Fruit fly (Drosophila melanogaster) whole organism, adult: ENCODE data around the gene Rel.

ENCODE experiments used
- CG11617 ChIP-seq: fragments of 200-800 bp; sonication (Bioruptor generic); optimal IDR thresholded peaks from 2 replicates; lab custom pipeline; 2017; ENCODE audit warnings: mild to moderate bottlenecking, missing biosample characterization, missing genetic modification reagents, missing genetic modification characterization
- CG12768 ChIP-seq: fragments of 200-800 bp; sonication (Bioruptor generic); optimal IDR thresholded peaks from 2 replicates; lab custom pipeline; 2017; ENCODE audit warnings: missing biosample characterization, missing genetic modification characterization, mild to moderate bottlenecking, moderate library complexity, missing genetic modification reagents
- CG14711 ChIP-seq: fragments of 200-800 bp; sonication (Bioruptor generic); optimal IDR thresholded peaks from 2 replicates; lab custom pipeline; 2018; ENCODE audit warnings: missing biosample characterization, mild to moderate bottlenecking, missing genetic modification characterization, moderate library complexity
- CG1620 ChIP-seq: fragments of 200-800 bp; sonication (Bioruptor generic); optimal IDR thresholded peaks from 2 replicates; lab custom pipeline; 2016; ENCODE audit warnings: missing biosample characterization, missing genetic modification characterization
- CG33017 ChIP-seq: fragments of 200-800 bp; sonication (Bioruptor generic); optimal IDR thresholded peaks from 2 replicates; lab custom pipeline; 2018; ENCODE audit warnings: missing biosample characterization, mild to moderate bottlenecking, missing genetic modification characterization, moderate library complexity
- CG5204 ChIP-seq: fragments of 200-800 bp; sonication (Bioruptor generic); optimal IDR thresholded peaks from 2 replicates; lab custom pipeline; 2016; ENCODE audit warnings: missing biosample characterization, missing genetic modification characterization
- CG7045 ChIP-seq: fragments of 200-800 bp; sonication (Bioruptor generic); optimal IDR thresholded peaks from 2 replicates; lab custom pipeline; 2017; ENCODE audit warnings: missing biosample characterization, mild to moderate bottlenecking, missing genetic modification characterization
- CG7101 ChIP-seq: fragments of 200-800 bp; sonication (Bioruptor generic); optimal IDR thresholded peaks from 2 replicates; lab custom pipeline; 2018; ENCODE audit warnings: missing biosample characterization, mild to moderate bottlenecking, missing genetic modification characterization, moderate library complexity
- Clk ChIP-seq: fragments of 200-800 bp; sonication (Bioruptor generic); optimal IDR thresholded peaks from 2 replicates; lab custom pipeline; 2017; ENCODE audit warnings: missing biosample characterization, missing genetic modification characterization
- Crg-1 ChIP-seq: fragments of 200-800 bp; sonication (Bioruptor generic); optimal IDR thresholded peaks from 2 replicates; lab custom pipeline; 2016; ENCODE audit warnings: missing biosample characterization, missing genetic modification characterization
- Hr96 ChIP-seq: fragments of 200-800 bp; sonication (Bioruptor generic); optimal IDR thresholded peaks from 2 replicates; lab custom pipeline; 2016; ENCODE audit warnings: missing biosample characterization, missing genetic modification characterization
- Mnt ChIP-seq: fragments of 200-800 bp; sonication (Bioruptor generic); optimal IDR thresholded peaks from 2 replicates; lab custom pipeline; 2016; ENCODE audit warnings: missing biosample characterization, mild to moderate bottlenecking, missing genetic modification characterization
- bab1 ChIP-seq: fragments of 200-800 bp; sonication (Bioruptor generic); optimal IDR thresholded peaks from 3 replicates; lab custom pipeline; 2019; ENCODE audit warnings: missing biosample characterization, mild to moderate bottlenecking, missing genetic modification characterization, moderate library complexity
- cic ChIP-seq: fragments of 200-800 bp; sonication (Bioruptor generic); optimal IDR thresholded peaks from 2 replicates; lab custom pipeline; 2017; ENCODE audit warnings: missing biosample characterization, mild to moderate bottlenecking, missing genetic modification characterization, moderate library complexity
- cnc ChIP-seq, 2 experiments: fragments of >200 bp; optimal IDR thresholded peaks; 2 replicates each; lab custom pipeline; 2017
- kay ChIP-seq: fragments of 200-800 bp; sonication (Bioruptor generic); peaks from one replicate; lab custom pipeline; 2016; ENCODE audit warnings: missing biosample characterization, missing genetic modification characterization, borderline replicate concordance
- ovo ChIP-seq: fragments of 200-800 bp; sonication (Bioruptor generic); optimal IDR thresholded peaks from 2 replicates; lab custom pipeline; 2016; ENCODE audit warnings: missing biosample characterization, missing genetic modification characterization
- pad ChIP-seq: fragments of 200-800 bp; sonication (Bioruptor generic); optimal IDR thresholded peaks from 3 replicates; lab custom pipeline; 2017; ENCODE audit warnings: missing biosample characterization, missing genetic modification characterization, mild to moderate bottlenecking, moderate library complexity, missing genetic modification reagents
- tj ChIP-seq: fragments of 200-800 bp; sonication (Bioruptor generic); optimal IDR thresholded peaks from 3 replicates; lab custom pipeline; 2017; ENCODE audit warnings: missing biosample characterization, mild to moderate bottlenecking, missing genetic modification characterization, moderate library complexity
- toe ChIP-seq: fragments of 200-800 bp; sonication (Bioruptor generic); optimal IDR thresholded peaks from 2 replicates; lab custom pipeline; 2016; ENCODE audit warnings: missing biosample characterization, missing genetic modification characterization

The Rel gene

dm6 chr3R:9047561-9048465 lies at the start of gene Rel:
Gene Rel, minus strand, starts transcription at chr3R:9047977.
- no peak for TF ChIP-seq ovo (GFP tag; lab: Kevin White, UChicago)
- no peak for TF ChIP-seq tj (GFP tag; lab: Kevin White, UChicago)
- TF ChIP-seq CG1620 = no peak
- peak; percentile 76 for TF ChIP-seq bab1 (GFP tag; lab: Kevin White, UChicago)
- TF ChIP-seq Clk (GFP tag; lab: Kevin White, UChicago) = peak; percentile 8
- TF ChIP-seq CG11617 (GFP tag; lab: Kevin White, UChicago) = peak; percentile 72
- TF ChIP-seq CG14711 = peak; percentile 74
- peak; percentile 62 for TF ChIP-seq CG7045 (GFP tag; lab: Kevin White, UChicago)
- peak in 1 of 2 experiments; percentile 13 for TF ChIP-seq cnc (optimal IDR thresholded peaks at IDR 0.05; lab: Kevin White, UChicago)
- TF ChIP-seq cic (GFP tag; lab: Kevin White, UChicago) = peak; percentile 97
- no peak for TF ChIP-seq Hr96 (GFP tag; lab: Kevin White, UChicago)
- TF ChIP-seq Mnt (GFP tag; lab: Kevin White, UChicago) = peak; percentile 92
- TF ChIP-seq pad (GFP tag; lab: Kevin White, UChicago) = peak; percentile 41
- TF ChIP-seq CG33017 (tag; lab: Kevin White, UChicago) = peak; percentile 64
- TF ChIP-seq kay = peak; percentile 99
- no peak for TF ChIP-seq CG5204 (GFP tag; lab: Kevin White, UChicago)
- peak; percentile 80 for TF ChIP-seq Crg-1 (GFP tag; lab: Kevin White, UChicago)
- TF ChIP-seq toe (GFP tag; lab: Kevin White, UChicago) = no peak
- TF ChIP-seq CG7101 = peak; percentile 78
- peak; percentile 63 for TF ChIP-seq CG12768

dm6 chr3R:9090303-9090702 lies 42.5 kb upstream of the Rel start:
- TF ChIP-seq pad (GFP tag; lab: Kevin White, UChicago) = no peak
- no peak for TF ChIP-seq CG33017 (tag; lab: Kevin White, UChicago)
- no peak for TF ChIP-seq bab1 (GFP tag; lab: Kevin White, UChicago)
- no peak for TF ChIP-seq Clk (GFP tag; lab: Kevin White, UChicago)
- no peak for TF ChIP-seq CG12768
- TF ChIP-seq CG7101 = no peak
- no peak for TF ChIP-seq Mnt (GFP tag; lab: Kevin White, UChicago)
- TF ChIP-seq cic (GFP tag; lab: Kevin White, UChicago) = no peak
- no peak for TF ChIP-seq CG11617 (GFP tag; lab: Kevin White, UChicago)
- no peak for TF ChIP-seq Crg-1 (GFP tag; lab: Kevin White, UChicago)
- TF ChIP-seq Hr96 (GFP tag; lab: Kevin White, UChicago) = no peak
- TF ChIP-seq tj (GFP tag; lab: Kevin White, UChicago) = no peak
- TF ChIP-seq toe (GFP tag; lab: Kevin White, UChicago) = no peak
- TF ChIP-seq CG1620 = no peak
- TF ChIP-seq ovo (GFP tag; lab: Kevin White, UChicago) = no peak
- no peak for TF ChIP-seq CG5204 (GFP tag; lab: Kevin White, UChicago)
- TF ChIP-seq CG14711 = no peak
- no peak for TF ChIP-seq CG7045 (GFP tag; lab: Kevin White, UChicago)
- TF ChIP-seq cnc (optimal IDR thresholded peaks at IDR 0.05; lab: Kevin White, UChicago) = no peak
- no peak for TF ChIP-seq kay

- TF ChIP-seq CG7101 (no peak), cnc (optimal IDR thresholded peaks at IDR 0.05; lab: Kevin White, UChicago) (no peak), Crg-1 (GFP tag; lab: Kevin White, UChicago) (no peak), CG14711 (no peak), CG7045 (GFP tag; lab: Kevin White, UChicago) (no peak), cic (GFP tag; lab: Kevin White, UChicago) (no peak), toe (GFP tag; lab: Kevin White, UChicago) (no peak), Hr96 (GFP tag; lab: Kevin White, UChicago) (no peak), CG12768 (no peak), CG5204 (GFP tag; lab: Kevin White, UChicago) (no peak), tj (GFP tag; lab: Kevin White, UChicago) (no peak), CG33017 (tag; lab: Kevin White, UChicago) (no peak), ovo (GFP tag; lab: Kevin White, UChicago) (no peak)
These were observed 37.5 kb upstream of the Rel start for dm6 chr3R:9085306-9085705.

dm6 chr3R:9083379-9083778 lies 35.6 kb upstream of the Rel start:
- no peak for TF ChIP-seq Mnt (GFP tag; lab: Kevin White, UChicago)
- no peak for TF ChIP-seq CG14711
- TF ChIP-seq CG1620 = no peak
- no peak for TF ChIP-seq toe (GFP tag; lab: Kevin White, UChicago)
- TF ChIP-seq CG12768 = no peak
- no peak for TF ChIP-seq Clk (GFP tag; lab: Kevin White, UChicago)

dm6 chr3R:9082332-9082731 lies 34.6 kb upstream of the Rel start:
- TF ChIP-seq cic (GFP tag; lab: Kevin White, UChicago) (no peak), tj (GFP tag; lab: Kevin White, UChicago) (no peak), cnc (optimal IDR thresholded peaks at IDR 0.05; lab: Kevin White, UChicago) (no peak), ovo (GFP tag; lab: Kevin White, UChicago) (no peak), CG12768 (no peak), CG5204 (GFP tag; lab: Kevin White, UChicago) (no peak), CG11617 (GFP tag; lab: Kevin White, UChicago) (no peak), Clk (GFP tag; lab: Kevin White, UChicago) (no peak), pad (GFP tag; lab: Kevin White, UChicago) (no peak), Hr96 (GFP tag; lab: Kevin White, UChicago) (no peak), CG7101 (no peak), Crg-1 (GFP tag; lab: Kevin White, UChicago) (no peak), bab1 (GFP tag; lab: Kevin White, UChicago) (no peak), CG7045 (GFP tag; lab: Kevin White, UChicago) (no peak), CG33017 (tag; lab: Kevin White, UChicago) (no peak)
